Worm (Caenorhabditis elegans) whole organism, L3 larva: ENCODE measurements around the gene ZK1307.2.
A peak's percentile ranks its signal among the peaks of the same experiment; 100 is the strongest.

Experiments
- R02D3.7 ChIP-seq: fragments of 150-350 bp; optimal IDR thresholded peaks from 2 replicates; lab custom pipeline; 2014; ENCODE audit warnings: missing biosample characterization, missing genetic modification characterization
- ZK546.5 ChIP-seq: sonication (generic microtip); optimal IDR thresholded peaks from 2 replicates; lab custom pipeline; 2017; ENCODE audit warnings: missing biosample characterization, missing genetic modification characterization
- aly-2 ChIP-seq: fragments of 150-350 bp; optimal IDR thresholded peaks from 2 replicates; lab custom pipeline; 2014; ENCODE audit warnings: missing biosample characterization, missing genetic modification characterization
- ama-1 ChIP-seq: fragments of 150-350 bp; optimal IDR thresholded peaks from 2 replicates; lab custom pipeline; 2018
- ceh-28 ChIP-seq: fragments of 150-350 bp; optimal IDR thresholded peaks from 2 replicates; lab custom pipeline; 2014; ENCODE audit warnings: missing biosample characterization, missing genetic modification reagents, missing genetic modification characterization
- ceh-82 ChIP-seq: fragments of 150-350 bp; optimal IDR thresholded peaks from 2 replicates; lab custom pipeline; 2014; ENCODE audit warnings: missing biosample characterization, missing genetic modification characterization
- ceh-9 ChIP-seq: sonication (generic microtip); optimal IDR thresholded peaks from 2 replicates; lab custom pipeline; 2018; ENCODE audit warnings: missing biosample characterization, missing genetic modification characterization
- daf-12 ChIP-seq: fragments of 150-350 bp; optimal IDR thresholded peaks from 2 replicates; lab custom pipeline; 2014; ENCODE audit warnings: missing biosample characterization, missing genetic modification reagents, missing genetic modification characterization
- egl-27 ChIP-seq: sonication (generic microtip); optimal IDR thresholded peaks from 4 replicates; lab custom pipeline; 2017; ENCODE audit warnings: missing biosample characterization, missing genetic modification reagents, missing genetic modification characterization
- elt-2 ChIP-seq: sonication (generic microtip); optimal IDR thresholded peaks from 2 replicates; lab custom pipeline; 2016; ENCODE audit warnings: missing genetic modification reagents, mild to moderate bottlenecking, missing genetic modification characterization, missing compliant biosample characterization
- elt-3 ChIP-seq, 3 experiments: fragments of 150-350 bp in 1 of 3; sonication (generic microtip) in 2 of 3; optimal IDR thresholded peaks; 2 replicates in 2 of 3; 4 replicates in 1 of 3; lab custom pipeline; 2014 to 2017; ENCODE audit warnings: missing biosample characterization in 3 of 3, missing genetic modification characterization in 3 of 3
- fkh-10 ChIP-seq: sonication (generic microtip); optimal IDR thresholded peaks from 2 replicates; lab custom pipeline; 2017; ENCODE audit warnings: missing biosample characterization, missing genetic modification reagents, missing genetic modification characterization
- fkh-2 ChIP-seq: fragments of 150-350 bp; optimal IDR thresholded peaks from 2 replicates; lab custom pipeline; 2014; ENCODE audit warnings: missing biosample characterization, missing genetic modification reagents, missing genetic modification characterization
- fos-1 ChIP-seq: fragments of 150-350 bp; optimal IDR thresholded peaks from 2 replicates; lab custom pipeline; 2014; ENCODE audit warnings: missing biosample characterization, missing genetic modification characterization
- hmg-11 ChIP-seq: sonication (generic microtip); optimal IDR thresholded peaks from 2 replicates; lab custom pipeline; 2016; ENCODE audit warnings: missing genetic modification characterization, missing compliant biosample characterization
- jun-1 ChIP-seq: fragments of 150-350 bp; optimal IDR thresholded peaks from 2 replicates; lab custom pipeline; 2014; ENCODE audit warnings: missing biosample characterization, missing genetic modification reagents, missing genetic modification characterization
- lin-15B ChIP-seq: fragments of 150-350 bp; optimal IDR thresholded peaks from 2 replicates; lab custom pipeline; 2014; ENCODE audit warnings: missing biosample characterization, missing genetic modification characterization
- lin-39 ChIP-seq: fragments of 150-350 bp; optimal IDR thresholded peaks from 2 replicates; lab custom pipeline; 2018; ENCODE audit warnings: missing biosample characterization, missing genetic modification reagents, missing genetic modification characterization
- lsy-12 ChIP-seq: sonication (generic microtip); optimal IDR thresholded peaks from 2 replicates; lab custom pipeline; 2016; ENCODE audit warnings: mild to moderate bottlenecking, missing genetic modification characterization, missing compliant biosample characterization
- mdl-1 ChIP-seq: fragments of 150-350 bp; optimal IDR thresholded peaks from 2 replicates; lab custom pipeline; 2014; ENCODE audit warnings: missing biosample characterization, missing genetic modification characterization
- nfya-1 ChIP-seq: sonication (generic microtip); optimal IDR thresholded peaks from 2 replicates; lab custom pipeline; 2017; ENCODE audit warnings: missing genetic modification characterization, mild to moderate bottlenecking, missing compliant biosample characterization, antibody characterized with exemption, moderate library complexity; ENCODE audit not compliant: insufficient read depth
- nhr-12 ChIP-seq: fragments of 150-350 bp; optimal IDR thresholded peaks from 2 replicates; lab custom pipeline; 2014; ENCODE audit warnings: missing biosample characterization, missing genetic modification characterization
- nhr-23 ChIP-seq: fragments of 150-350 bp; optimal IDR thresholded peaks from 2 replicates; lab custom pipeline; 2014; ENCODE audit warnings: missing biosample characterization, missing genetic modification reagents, missing genetic modification characterization
- nhr-25 ChIP-seq: sonication (generic microtip); optimal IDR thresholded peaks from 2 replicates; lab custom pipeline; 2017; ENCODE audit warnings: missing biosample characterization, missing genetic modification characterization
- nhr-28 ChIP-seq: fragments of 150-350 bp; optimal IDR thresholded peaks from 2 replicates; lab custom pipeline; 2014; ENCODE audit warnings: missing biosample characterization, missing genetic modification characterization
- nhr-67 ChIP-seq: fragments of 150-350 bp; optimal IDR thresholded peaks from 2 replicates; lab custom pipeline; 2014; ENCODE audit warnings: missing biosample characterization, missing genetic modification characterization
- nhr-76 ChIP-seq: fragments of 150-350 bp; sonication (generic microtip); optimal IDR thresholded peaks from 5 replicates; lab custom pipeline; 2014; ENCODE audit warnings: missing biosample characterization, missing genetic modification characterization
- pqm-1 ChIP-seq: fragments of 150-350 bp; optimal IDR thresholded peaks from 2 replicates; lab custom pipeline; 2017; ENCODE audit warnings: missing biosample characterization, missing genetic modification characterization, inconsistent platforms
- skn-1 ChIP-seq: fragments of 150-350 bp; optimal IDR thresholded peaks from 2 replicates; lab custom pipeline; 2014; ENCODE audit warnings: missing biosample characterization, missing genetic modification characterization
- tbx-2 ChIP-seq: sonication (generic microtip); optimal IDR thresholded peaks from 2 replicates; lab custom pipeline; 2016; ENCODE audit warnings: mild to moderate bottlenecking, missing genetic modification characterization, missing compliant biosample characterization
- unc-39 ChIP-seq: sonication (generic microtip); optimal IDR thresholded peaks from 4 replicates; lab custom pipeline; 2017; ENCODE audit warnings: missing biosample characterization, missing genetic modification characterization
- zag-1 ChIP-seq: fragments of 150-350 bp; optimal IDR thresholded peaks from 2 replicates; lab custom pipeline; 2014; ENCODE audit warnings: missing biosample characterization, missing genetic modification characterization
- ztf-11 ChIP-seq: fragments of 150-350 bp; optimal IDR thresholded peaks from 2 replicates; lab custom pipeline; 2014; ENCODE audit warnings: missing biosample characterization, missing genetic modification characterization

The ZK1307.2 gene

ce11 chrII:9684175-9684574 is 30.4 kb upstream of the ZK1307.2 start:
- TF ChIP-seq ama-1 (peak; percentile 50), R02D3.7 (no peak)

ce11 chrII:9682044-9682443 is 28.3 kb upstream of the ZK1307.2 start:
- TF ChIP-seq daf-12 (tag; lab: Kevin White, UChicago) (no peak), egl-27 (tag; lab: Kevin White, UChicago) (no peak), lsy-12 (no peak), elt-2 (tag; lab: Kevin White, UChicago) (no peak), fkh-10 (GFP tag; lab: Kevin White, UChicago) (peak; percentile 68)
- TF ChIP-seq, all 47 proteins: peak for 1

- no peak for TF ChIP-seq nhr-23 (tag; lab: Kevin White, UChicago)
- TF ChIP-seq mdl-1 (tag; lab: Kevin White, UChicago), result no peak
- TF ChIP-seq fkh-2, result no peak
- TF ChIP-seq elt-3 (tag; optimal IDR thresholded peaks at IDR 0.05; lab: Kevin White, UChicago), result no peak
Observed at ce11 chrII:9680493-9680892, 26.7 kb upstream of the ZK1307.2 start, which contains the start of gene ZK1320.13. Gene ZK1320.13, plus strand, starts transcription at chrII:9680793.

DNA sequence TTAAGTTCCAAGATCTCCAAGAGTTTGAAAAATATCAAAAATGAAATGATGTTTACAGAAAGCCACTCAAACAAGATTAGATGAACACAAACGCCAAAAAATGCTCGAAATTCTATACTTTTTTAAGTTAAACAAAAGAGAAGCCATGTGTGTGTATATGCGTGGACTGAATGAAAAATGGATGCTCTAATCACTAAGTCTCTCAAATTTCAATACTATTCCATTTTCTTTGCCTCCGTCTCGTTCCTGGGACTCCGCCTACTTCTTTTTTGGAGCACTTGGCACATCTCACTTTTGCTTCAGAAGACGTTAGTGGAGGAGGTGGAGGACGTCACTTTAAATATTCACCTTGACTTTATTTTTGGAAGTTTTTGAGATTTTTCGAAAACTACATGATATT is 26.1 kb upstream of the ZK1307.2 start:
- no peak for TF ChIP-seq lin-15B (tag; lab: Kevin White, UChicago)
- no peak for TF ChIP-seq skn-1 (tag; lab: Kevin White, UChicago)
- TF ChIP-seq zag-1 (tag; lab: Kevin White, UChicago), result no peak
- TF ChIP-seq lin-39, result no peak
- TF ChIP-seq tbx-2, result no peak
- no peak for TF ChIP-seq nhr-25 (tag; lab: Kevin White, UChicago)

- TF ChIP-seq elt-2 (tag; lab: Kevin White, UChicago) (peak; percentile 67), ceh-9 (no peak), ceh-82 (tag; lab: Kevin White, UChicago) (no peak), pqm-1 (tag; lab: Kevin White, UChicago) (peak; percentile 50), nhr-12 (tag; lab: Kevin White, UChicago) (no peak), fos-1 (tag; lab: Kevin White, UChicago) (no peak)
Observed at ce11 chrII:9677470-9677869, 23.7 kb upstream of the ZK1307.2 start.

- TF ChIP-seq ZK546.5 (tag; lab: Kevin White, UChicago), result no peak
- TF ChIP-seq nhr-76 (tag; lab: Kevin White, UChicago), result no peak
- TF ChIP-seq ceh-82 (tag; lab: Kevin White, UChicago), result no peak
- no peak for TF ChIP-seq nhr-12 (tag; lab: Kevin White, UChicago)
- TF ChIP-seq elt-3 (tag; optimal IDR thresholded peaks at IDR 0.05; lab: Kevin White, UChicago), result no peak
- no peak for TF ChIP-seq aly-2
- no peak for TF ChIP-seq tbx-2
- no peak for TF ChIP-seq mdl-1 (tag; lab: Kevin White, UChicago)
- TF ChIP-seq hmg-11 (tag; lab: Kevin White, UChicago), result no peak
- TF ChIP-seq ceh-9, result no peak
- TF ChIP-seq nfya-1 (tag; lab: Kevin White, UChicago), result no peak
- no peak for TF ChIP-seq unc-39 (tag; lab: Kevin White, UChicago)
- no peak for TF ChIP-seq ceh-28 (tag; lab: Kevin White, UChicago)
- no peak for TF ChIP-seq zag-1 (tag; lab: Kevin White, UChicago)
- TF ChIP-seq nhr-25 (tag; lab: Kevin White, UChicago), result no peak
- no peak for TF ChIP-seq lsy-12
- TF ChIP-seq nhr-67 (tag; lab: Kevin White, UChicago), result no peak
Observed at ce11 chrII:9674678-9675077, 20.9 kb upstream of the ZK1307.2 start, which contains the start of gene arc-1. Gene arc-1, plus strand, starts transcription at chrII:9674978.

ce11 chrII:9671308-9671707 is 17.6 kb upstream of the ZK1307.2 start, which contains the start of gene ZK1320.7:
Gene ZK1320.7, plus strand, starts transcription at chrII:9671608.
- TF ChIP-seq nhr-28 (tag; lab: Kevin White, UChicago) (no peak), ztf-11 (tag; lab: Kevin White, UChicago) (no peak), tbx-2 (no peak), zag-1 (tag; lab: Kevin White, UChicago) (no peak), nhr-67 (tag; lab: Kevin White, UChicago) (no peak), ceh-9 (no peak), jun-1 (tag; lab: Kevin White, UChicago) (no peak), fkh-10 (GFP tag; lab: Kevin White, UChicago) (no peak), fkh-2 (no peak), nhr-76 (tag; lab: Kevin White, UChicago) (no peak), lin-15B (tag; lab: Kevin White, UChicago) (no peak)
- TF ChIP-seq, all 47 proteins: peak for 0
